Fruit fly (Drosophila melanogaster): ENCODE results near the gene CG8840.

Gene CG8840

DNA sequence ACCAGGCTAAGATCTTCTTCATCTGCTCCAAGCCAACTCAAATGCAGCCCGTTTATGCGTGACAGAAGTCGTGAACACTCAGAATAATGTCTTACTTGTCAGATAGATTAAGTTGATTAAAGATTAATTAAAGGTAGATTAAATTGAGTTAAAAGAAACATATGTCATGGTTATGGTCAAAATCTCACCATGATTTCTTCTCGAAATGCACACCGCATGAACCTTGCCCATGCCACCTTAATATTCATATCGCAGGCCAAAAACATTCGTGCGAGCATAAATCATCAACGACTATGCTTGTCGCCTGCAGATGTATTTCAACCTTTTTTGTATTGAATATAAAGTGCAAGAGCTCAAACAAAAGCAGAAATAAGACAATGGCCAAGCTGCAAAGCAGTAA lies 26.7 kb downstream of the CG8840 start (continued):
- TF ChIP-seq CG12769 (tag; optimal IDR thresholded peaks at IDR 0.05) (peak; percentile 76), cato (GFP tag; optimal IDR thresholded peaks at IDR 0.05; ENCODE audit: borderline replicate concordance) (peak; percentile 3), PHDP (tag; optimal IDR thresholded peaks at IDR 0.05) (peak; percentile 70), esg (GFP tag; conservative IDR thresholded peaks at IDR 0.05) (peak; percentile 35; the same call in 1 of the 2 replicates), ttk (GFP tag; IDR thresholded peaks at IDR 0.05) (0 out of 2 replicates have a peak, but pooled peaks have one; percentile 41), Hr78 (GFP tag; optimal IDR thresholded peaks at IDR 0.05) (peak in 1 of 2 experiments; percentile 12), E2f2 (GFP tag; IDR thresholded peaks at IDR 0.05) (peak; percentile 37; the same call in 1 of the 2 replicates), CG1529 (GFP tag; optimal IDR thresholded peaks at IDR 0.05) (peak; percentile 40), zfh1 (GFP tag; IDR thresholded peaks at IDR 0.05) (peak; percentile 64), Bdp1 (GFP tag; optimal IDR thresholded peaks at IDR 0.05) (peak; percentile 6), row (GFP tag; IDR thresholded peaks at IDR 0.05) (peak; percentile 70), CG11247 (GFP tag; IDR thresholded peaks at IDR 0.05) (no peak), CG12219 (GFP tag; optimal IDR thresholded peaks at IDR 0.05) (peak; percentile 56), CG18476 (GFP tag; optimal IDR thresholded peaks at IDR 0.05) (no peak), shn (GFP tag; optimal IDR thresholded peaks at IDR 0.05) (no peak), NK7.1 (GFP tag; optimal IDR thresholded peaks at IDR 0.05) (no peak), CG32772 (GFP tag; IDR thresholded peaks at IDR 0.05) (no peak), CG15514 (GFP tag; optimal IDR thresholded peaks at IDR 0.05) (peak; percentile 24), CG17359 (tag; optimal IDR thresholded peaks at IDR 0.05) (peak; percentile 79), Ets65A (GFP tag) (peak; percentile 31), CG30431 (GFP tag; optimal IDR thresholded peaks at IDR 0.05) (no peak), Hmr (GFP tag; optimal IDR thresholded peaks at IDR 0.05) (peak; percentile 26), scrt (GFP tag; optimal IDR thresholded peaks at IDR 0.05) (peak; percentile 34), Bteb2 (GFP tag; optimal IDR thresholded peaks at IDR 0.05) (no peak), nerfin-2 (GFP tag; IDR thresholded peaks at IDR 0.05; ENCODE audit: partially characterized antibody) (no peak), CG7271 (tag; optimal IDR thresholded peaks at IDR 0.05) (peak; percentile 17), Rx (GFP tag; IDR thresholded peaks at IDR 0.05) (peak; percentile 17; the same call in 1 of the 2 replicates), az2 (GFP tag; optimal IDR thresholded peaks at IDR 0.05) (peak; percentile 24), org-1 (GFP tag; optimal IDR thresholded peaks at IDR 0.05) (peak; percentile 53), Asciz (GFP tag; optimal IDR thresholded peaks at IDR 0.05) (peak; percentile 66), CG16779 (GFP tag; IDR thresholded peaks at IDR 0.05) (no peak), CoRest (tag; optimal IDR thresholded peaks at IDR 0.05) (peak; percentile 51), CG12391 (tag; optimal IDR thresholded peaks at IDR 0.05) (peak; percentile 69), klu (GFP tag; IDR thresholded peaks at IDR 0.05) (no peak), Chrac-16 (GFP tag; optimal IDR thresholded peaks at IDR 0.05) (no peak), CG7928 (GFP tag; optimal IDR thresholded peaks at IDR 0.05) (no peak), her (GFP tag; optimal IDR thresholded peaks at IDR 0.05) (no peak), Hmx (GFP tag; optimal IDR thresholded peaks at IDR 0.05) (no peak), HHEX (GFP tag; optimal IDR thresholded peaks at IDR 0.05) (peak; percentile 40), CG16813 (GFP tag; IDR thresholded peaks at IDR 0.05; ENCODE audit: partially characterized antibody) (no peak), Deaf1 (tag; optimal IDR thresholded peaks at IDR 0.05) (no peak), CG17361 (GFP tag; IDR thresholded peaks at IDR 0.05) (peak; percentile 31; the same call in 1 of the 3 replicates), sqz (GFP tag; optimal IDR thresholded peaks at IDR 0.05) (peak; percentile 42), ATbp (GFP tag; optimal IDR thresholded peaks at IDR 0.05) (peak; percentile 56), CG4424 (GFP tag; optimal IDR thresholded peaks at IDR 0.05) (peak; percentile 15), CG14014 (GFP tag; IDR thresholded peaks at IDR 0.05) (peak; percentile 60; the same call in 1 of the 2 replicates), CG7963 (GFP tag; IDR thresholded peaks at IDR 0.05; ENCODE audit: partially characterized antibody) (no peak), Myb (GFP tag; optimal IDR thresholded peaks at IDR 0.05) (no peak), CG7839 (tag; optimal IDR thresholded peaks at IDR 0.05) (peak; percentile 61), CG17385 (GFP tag; optimal IDR thresholded peaks at IDR 0.05) (peak; percentile 62)

All from whole organism, embryonic.